Fruit fly (Drosophila melanogaster) whole organism, adult: Measurements from ENCODE around the gene CG34174.

ENCODE experiments used
- CG11617 ChIP-seq: fragments of 200-800 bp; sonication (Bioruptor generic); optimal IDR thresholded peaks from 2 replicates; lab custom pipeline; 2017; ENCODE audit warnings: mild to moderate bottlenecking, missing biosample characterization, missing genetic modification reagents, missing genetic modification characterization
- CG12768 ChIP-seq: fragments of 200-800 bp; sonication (Bioruptor generic); optimal IDR thresholded peaks from 2 replicates; lab custom pipeline; 2017; ENCODE audit warnings: missing biosample characterization, missing genetic modification characterization, mild to moderate bottlenecking, moderate library complexity, missing genetic modification reagents
- CG14711 ChIP-seq: fragments of 200-800 bp; sonication (Bioruptor generic); optimal IDR thresholded peaks from 2 replicates; lab custom pipeline; 2018; ENCODE audit warnings: missing biosample characterization, mild to moderate bottlenecking, missing genetic modification characterization, moderate library complexity
- CG1620 ChIP-seq: fragments of 200-800 bp; sonication (Bioruptor generic); optimal IDR thresholded peaks from 2 replicates; lab custom pipeline; 2016; ENCODE audit warnings: missing biosample characterization, missing genetic modification characterization
- CG33017 ChIP-seq: fragments of 200-800 bp; sonication (Bioruptor generic); optimal IDR thresholded peaks from 2 replicates; lab custom pipeline; 2018; ENCODE audit warnings: missing biosample characterization, mild to moderate bottlenecking, missing genetic modification characterization, moderate library complexity
- CG5204 ChIP-seq: fragments of 200-800 bp; sonication (Bioruptor generic); optimal IDR thresholded peaks from 2 replicates; lab custom pipeline; 2016; ENCODE audit warnings: missing biosample characterization, missing genetic modification characterization
- CG7045 ChIP-seq: fragments of 200-800 bp; sonication (Bioruptor generic); optimal IDR thresholded peaks from 2 replicates; lab custom pipeline; 2017; ENCODE audit warnings: missing biosample characterization, mild to moderate bottlenecking, missing genetic modification characterization
- CG7101 ChIP-seq: fragments of 200-800 bp; sonication (Bioruptor generic); optimal IDR thresholded peaks from 2 replicates; lab custom pipeline; 2018; ENCODE audit warnings: missing biosample characterization, mild to moderate bottlenecking, missing genetic modification characterization, moderate library complexity
- Clk ChIP-seq: fragments of 200-800 bp; sonication (Bioruptor generic); optimal IDR thresholded peaks from 2 replicates; lab custom pipeline; 2017; ENCODE audit warnings: missing biosample characterization, missing genetic modification characterization
- Crg-1 ChIP-seq: fragments of 200-800 bp; sonication (Bioruptor generic); optimal IDR thresholded peaks from 2 replicates; lab custom pipeline; 2016; ENCODE audit warnings: missing biosample characterization, missing genetic modification characterization
- Hr96 ChIP-seq: fragments of 200-800 bp; sonication (Bioruptor generic); optimal IDR thresholded peaks from 2 replicates; lab custom pipeline; 2016; ENCODE audit warnings: missing biosample characterization, missing genetic modification characterization
- Mnt ChIP-seq: fragments of 200-800 bp; sonication (Bioruptor generic); optimal IDR thresholded peaks from 2 replicates; lab custom pipeline; 2016; ENCODE audit warnings: missing biosample characterization, mild to moderate bottlenecking, missing genetic modification characterization
- bab1 ChIP-seq: fragments of 200-800 bp; sonication (Bioruptor generic); optimal IDR thresholded peaks from 3 replicates; lab custom pipeline; 2019; ENCODE audit warnings: missing biosample characterization, mild to moderate bottlenecking, missing genetic modification characterization, moderate library complexity
- cic ChIP-seq: fragments of 200-800 bp; sonication (Bioruptor generic); optimal IDR thresholded peaks from 2 replicates; lab custom pipeline; 2017; ENCODE audit warnings: missing biosample characterization, mild to moderate bottlenecking, missing genetic modification characterization, moderate library complexity
- cnc ChIP-seq, 2 experiments: fragments of >200 bp; optimal IDR thresholded peaks; 2 replicates each; lab custom pipeline; 2017
- kay ChIP-seq: fragments of 200-800 bp; sonication (Bioruptor generic); peaks from one replicate; lab custom pipeline; 2016; ENCODE audit warnings: missing biosample characterization, missing genetic modification characterization, borderline replicate concordance
- ovo ChIP-seq: fragments of 200-800 bp; sonication (Bioruptor generic); optimal IDR thresholded peaks from 2 replicates; lab custom pipeline; 2016; ENCODE audit warnings: missing biosample characterization, missing genetic modification characterization
- pad ChIP-seq: fragments of 200-800 bp; sonication (Bioruptor generic); optimal IDR thresholded peaks from 3 replicates; lab custom pipeline; 2017; ENCODE audit warnings: missing biosample characterization, missing genetic modification characterization, mild to moderate bottlenecking, moderate library complexity, missing genetic modification reagents
- tj ChIP-seq: fragments of 200-800 bp; sonication (Bioruptor generic); optimal IDR thresholded peaks from 3 replicates; lab custom pipeline; 2017; ENCODE audit warnings: missing biosample characterization, mild to moderate bottlenecking, missing genetic modification characterization, moderate library complexity
- toe ChIP-seq: fragments of 200-800 bp; sonication (Bioruptor generic); optimal IDR thresholded peaks from 2 replicates; lab custom pipeline; 2016; ENCODE audit warnings: missing biosample characterization, missing genetic modification characterization

The CG34174 gene

DNA sequence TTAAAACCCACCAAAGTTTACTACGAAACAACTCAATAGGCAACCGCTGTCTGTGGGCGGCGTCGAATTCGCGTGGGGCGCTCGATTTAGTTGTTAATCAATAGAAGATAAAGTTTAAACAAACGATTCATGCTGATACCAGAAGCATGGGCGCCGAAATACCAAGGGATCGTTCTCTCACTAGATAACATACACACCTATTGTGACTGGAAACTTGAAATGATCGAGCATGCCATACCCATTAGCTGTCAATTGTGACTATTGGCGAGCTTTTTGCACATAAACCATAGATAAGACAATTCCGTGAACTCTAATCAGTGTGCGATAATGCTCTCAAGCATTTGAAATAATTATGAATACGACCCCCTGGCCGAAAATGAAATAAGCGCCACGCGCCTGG is 34.7 kb upstream of the CG34174 start:
- peak; percentile 2 for TF ChIP-seq cic (GFP tag; lab: Kevin White, UChicago)
- TF ChIP-seq pad = no peak

DNA sequence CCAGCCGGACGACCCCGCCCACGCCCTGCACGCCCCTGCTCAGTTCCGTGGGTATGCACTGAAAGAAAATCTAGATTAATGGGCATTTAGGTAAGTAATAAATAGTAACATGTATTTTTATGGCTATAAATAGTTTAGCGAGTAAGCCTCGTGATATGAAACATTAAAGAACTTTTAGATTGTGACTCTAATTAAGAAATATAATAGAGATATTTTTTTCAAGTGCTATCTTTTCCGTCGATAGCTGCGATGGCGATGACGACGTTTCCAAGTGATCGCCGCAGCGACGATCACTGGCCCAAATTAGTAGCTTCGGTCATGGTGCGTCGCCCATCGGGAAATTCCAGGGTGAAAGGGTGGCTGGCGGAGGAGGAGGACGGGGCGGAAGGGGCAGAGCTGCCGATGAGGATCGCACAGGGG is 33.9 kb upstream of the CG34174 start:
- TF ChIP-seq CG1620 (GFP tag; lab: Kevin White, UChicago) (no peak), CG7101 (tag; lab: Kevin White, UChicago) (peak; percentile 41), CG14711 (tag; lab: Kevin White, UChicago) (peak; percentile 33), CG7045 (GFP tag; lab: Kevin White, UChicago) (peak; percentile 25), Hr96 (GFP tag; lab: Kevin White, UChicago) (peak; percentile 10), toe (GFP tag; lab: Kevin White, UChicago) (peak; percentile 14), CG33017 (tag; lab: Kevin White, UChicago) (peak; percentile 14), CG12768 (no peak), tj (peak; percentile 2)

DNA sequence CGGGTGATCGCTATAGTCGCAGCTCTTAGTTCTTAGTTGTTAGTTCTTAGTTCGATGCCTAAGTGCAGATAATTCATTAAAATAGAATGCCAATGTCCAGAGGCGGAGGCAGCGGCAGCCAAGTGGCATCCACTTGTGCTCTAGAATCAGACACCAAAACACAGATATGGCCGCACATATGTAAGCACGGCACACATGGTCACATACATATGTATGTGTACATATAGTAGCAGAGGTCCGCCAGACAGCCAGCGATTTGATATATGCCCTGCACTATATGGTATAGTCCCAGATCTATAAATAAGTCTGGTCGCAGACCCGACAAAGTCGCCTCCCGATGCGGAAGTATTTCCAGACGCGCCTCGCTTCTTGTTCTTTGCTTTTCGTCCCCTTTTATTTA is 33.4 kb upstream of the CG34174 start:
- TF ChIP-seq pad (no peak), Crg-1 (no peak), CG7101 (tag; lab: Kevin White, UChicago) (no peak), CG7045 (GFP tag; lab: Kevin White, UChicago) (no peak), Hr96 (GFP tag; lab: Kevin White, UChicago) (no peak), Clk (GFP tag; lab: Kevin White, UChicago) (no peak), CG14711 (tag; lab: Kevin White, UChicago) (no peak), ovo (GFP tag; lab: Kevin White, UChicago) (no peak), CG1620 (GFP tag; lab: Kevin White, UChicago) (no peak), Mnt (GFP tag; lab: Kevin White, UChicago) (no peak), tj (no peak), toe (GFP tag; lab: Kevin White, UChicago) (no peak), CG33017 (tag; lab: Kevin White, UChicago) (no peak), cic (GFP tag; lab: Kevin White, UChicago) (no peak)

DNA sequence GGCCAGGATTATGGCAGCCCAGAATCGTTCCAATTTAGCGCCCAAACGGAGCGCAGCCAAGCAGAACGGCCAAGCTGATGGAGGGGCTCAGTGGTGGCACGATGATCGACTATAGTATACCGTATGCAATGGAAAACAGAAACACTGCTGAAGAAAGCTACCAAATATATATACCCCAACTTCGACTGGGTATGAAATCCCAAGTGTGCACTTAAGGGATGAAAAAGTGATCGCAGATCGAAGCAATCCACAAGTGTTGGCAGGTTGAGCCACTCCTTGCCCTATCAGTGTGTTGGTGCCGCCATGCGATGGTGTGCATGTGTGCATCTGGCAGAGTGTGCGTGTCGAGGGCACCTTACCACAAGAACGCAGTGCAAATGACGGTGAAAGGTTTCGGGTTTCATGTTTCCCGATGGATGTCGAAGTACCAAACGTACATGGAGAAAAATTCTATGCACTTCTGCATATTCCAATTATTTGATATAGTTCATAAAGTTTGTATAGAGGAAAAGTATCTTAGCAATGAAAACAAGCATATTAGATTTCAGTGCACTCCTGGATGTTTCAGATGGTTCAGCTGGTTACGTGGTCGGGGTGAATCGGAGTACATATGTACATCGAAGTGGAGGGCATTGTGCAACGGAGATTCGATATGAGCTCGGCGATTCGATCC is 32.0 kb upstream of the CG34174 start:
- TF ChIP-seq Hr96 (GFP tag; lab: Kevin White, UChicago) (no peak), ovo (GFP tag; lab: Kevin White, UChicago) (no peak), CG1620 (GFP tag; lab: Kevin White, UChicago) (no peak), CG5204 (GFP tag; lab: Kevin White, UChicago) (no peak), Mnt (GFP tag; lab: Kevin White, UChicago) (no peak), bab1 (GFP tag; lab: Kevin White, UChicago) (no peak), Clk (GFP tag; lab: Kevin White, UChicago) (no peak), Crg-1 (no peak), cic (GFP tag; lab: Kevin White, UChicago) (no peak), CG14711 (tag; lab: Kevin White, UChicago) (no peak), cnc (optimal IDR thresholded peaks at IDR 0.05; lab: Kevin White, UChicago) (no peak), pad (no peak), CG7101 (tag; lab: Kevin White, UChicago) (no peak), toe (GFP tag; lab: Kevin White, UChicago) (no peak)

DNA sequence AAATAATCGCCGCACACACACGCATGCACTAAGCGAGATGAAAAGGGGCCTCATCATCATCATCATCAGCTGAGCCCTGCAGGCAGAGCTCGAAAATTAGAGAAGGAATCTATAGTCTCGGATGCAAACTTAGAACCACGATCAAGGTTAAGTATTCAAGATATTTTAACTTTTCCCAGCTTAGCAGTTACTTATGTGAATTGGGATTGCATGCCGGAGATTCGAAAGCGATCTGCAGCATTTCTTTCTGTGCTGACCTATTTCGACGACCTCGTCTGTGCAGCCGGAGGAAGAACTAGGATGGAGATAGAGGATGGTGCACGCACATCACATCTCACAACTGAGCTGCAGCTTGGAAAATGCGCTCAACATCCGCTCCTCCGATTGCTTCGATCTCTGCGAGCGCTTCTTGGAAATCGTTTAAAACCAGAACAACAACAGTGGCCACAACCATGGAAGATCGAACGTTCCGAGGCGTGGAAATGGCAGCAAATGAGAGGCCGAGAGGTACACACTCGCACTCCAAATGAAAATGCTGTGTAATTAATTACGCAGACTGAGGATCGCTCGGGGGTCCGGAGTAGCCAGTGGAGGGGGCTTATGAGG is 31.2 kb upstream of the CG34174 start:
- TF ChIP-seq pad (no peak), Crg-1 (no peak), Hr96 (GFP tag; lab: Kevin White, UChicago) (no peak), CG14711 (tag; lab: Kevin White, UChicago) (no peak)

DNA sequence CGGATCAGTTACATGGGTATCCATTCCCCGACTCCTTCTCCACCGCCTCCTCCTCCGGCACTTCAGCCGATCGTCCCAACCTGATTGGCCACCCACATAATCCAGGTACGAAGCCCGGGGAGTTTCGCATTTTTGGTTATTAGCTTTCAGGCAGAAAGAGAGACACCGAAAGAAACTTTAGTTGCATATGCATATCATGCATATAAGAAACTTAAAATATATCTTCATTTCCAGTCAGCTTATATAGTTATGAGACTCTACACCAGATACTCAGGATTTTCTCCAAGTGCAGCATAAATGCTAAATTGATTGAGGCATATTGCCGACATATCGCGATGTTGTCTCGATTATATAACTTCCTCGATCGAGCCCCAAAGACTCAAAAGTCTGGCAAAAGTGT is 29.9 kb upstream of the CG34174 start:
- no peak for TF ChIP-seq Mnt (GFP tag; lab: Kevin White, UChicago)
- TF ChIP-seq CG5204 (GFP tag; lab: Kevin White, UChicago) = no peak
- TF ChIP-seq toe (GFP tag; lab: Kevin White, UChicago) = no peak
- TF ChIP-seq Hr96 (GFP tag; lab: Kevin White, UChicago) = no peak
- no peak for TF ChIP-seq CG11617 (GFP tag; lab: Kevin White, UChicago)
- TF ChIP-seq kay (GFP tag; lab: Kevin White, UChicago) = no peak
- TF ChIP-seq Crg-1 = no peak
- no peak for TF ChIP-seq Clk (GFP tag; lab: Kevin White, UChicago)
- TF ChIP-seq CG33017 (tag; lab: Kevin White, UChicago) = no peak
- no peak for TF ChIP-seq pad
- no peak for TF ChIP-seq CG7101 (tag; lab: Kevin White, UChicago)
- TF ChIP-seq cnc (optimal IDR thresholded peaks at IDR 0.05; lab: Kevin White, UChicago) = no peak
- no peak for TF ChIP-seq bab1 (GFP tag; lab: Kevin White, UChicago)
- TF ChIP-seq CG12768 = no peak
- no peak for TF ChIP-seq tj
- no peak for TF ChIP-seq ovo (GFP tag; lab: Kevin White, UChicago)
- TF ChIP-seq cic (GFP tag; lab: Kevin White, UChicago) = no peak
- no peak for TF ChIP-seq CG14711 (tag; lab: Kevin White, UChicago)
